Worm (Caenorhabditis elegans): ENCODE data around the gene mys-1.

The mys-1 gene

DNA sequence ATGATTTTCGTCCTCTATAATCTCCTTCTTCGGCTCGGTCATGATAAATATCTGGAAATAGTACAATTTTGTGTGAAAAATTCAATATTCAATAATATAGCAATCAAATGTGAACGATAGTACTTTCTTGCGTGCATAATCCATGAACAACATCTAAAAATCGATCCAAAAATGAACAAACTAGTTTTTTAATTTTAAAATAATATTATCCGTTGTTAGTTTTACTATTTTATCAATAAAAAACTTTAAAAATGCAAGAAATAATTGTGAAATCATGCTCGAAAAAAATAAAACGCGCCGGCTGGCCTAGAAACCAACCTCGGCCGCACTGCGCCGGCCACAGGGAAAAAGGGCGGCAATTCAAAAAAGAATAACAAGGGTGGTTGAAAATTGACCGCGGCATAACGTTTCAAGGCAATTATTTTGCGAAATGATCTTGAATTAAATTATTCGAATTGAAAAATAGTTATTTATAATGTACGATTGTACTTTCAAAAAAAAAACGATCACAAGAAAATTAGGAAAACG, at the start of gene mys-1 (continued):
- TF ChIP-seq zfp-3 (GFP tag; conservative IDR thresholded peaks at IDR 0.05): no peak
- no peak for TF ChIP-seq T26A8.4 (GFP tag; IDR thresholded peaks at IDR 0.05)
- no peak for TF ChIP-seq zip-2 (tag; optimal IDR thresholded peaks at IDR 0.05)
- TF ChIP-seq ZK546.5 (tag; optimal IDR thresholded peaks at IDR 0.05): no peak
- no peak for TF ChIP-seq egl-43 (GFP tag; IDR thresholded peaks at IDR 0.05)
- no peak for TF ChIP-seq ctbp-1 (GFP tag; IDR thresholded peaks at IDR 0.05)
- TF ChIP-seq snpc-1.2 (GFP tag; IDR thresholded peaks at IDR 0.05): no peak
- TF ChIP-seq R02D3.7 (tag; optimal IDR thresholded peaks at IDR 0.05): no peak
- no peak for TF ChIP-seq pha-4 (GFP tag; IDR thresholded peaks at IDR 0.05)
- no peak for TF ChIP-seq pha-4 (tag; optimal IDR thresholded peaks at IDR 0.05)
- no peak for TF ChIP-seq pqm-1 (tag; optimal IDR thresholded peaks at IDR 0.05)
- no peak for TF ChIP-seq mdt-29 (GFP tag; IDR thresholded peaks at IDR 0.05)
- no peak for TF ChIP-seq ztf-11 (tag; optimal IDR thresholded peaks at IDR 0.05)
- no peak for TF ChIP-seq cey-2 (tag; optimal IDR thresholded peaks at IDR 0.05; ENCODE audit: borderline replicate concordance, insufficient read depth)
- TF ChIP-seq hif-1 (tag; optimal IDR thresholded peaks at IDR 0.05): peak in 1 of 2 experiments; percentile 69
- TF ChIP-seq daf-19 (GFP tag; conservative IDR thresholded peaks at IDR 0.05): no peak
- peak; percentile 46 for TF ChIP-seq lin-38 (GFP tag; IDR thresholded peaks at IDR 0.05)
- TF ChIP-seq lsy-2 (tag; optimal IDR thresholded peaks at IDR 0.05): peak in 1 of 2 experiments; percentile 67
- TF ChIP-seq duxl-1 (tag; optimal IDR thresholded peaks at IDR 0.05; ENCODE audit: poor library complexity): peak; percentile 76
- no peak for TF ChIP-seq spr-1 (tag; optimal IDR thresholded peaks at IDR 0.05)
- TF ChIP-seq mdl-1 (tag; optimal IDR thresholded peaks at IDR 0.05): no peak
- no peak for TF ChIP-seq ceh-28 (tag; optimal IDR thresholded peaks at IDR 0.05)
- TF ChIP-seq zag-1 (tag; optimal IDR thresholded peaks at IDR 0.05): no peak
- no peak for TF ChIP-seq nhr-77 (tag; optimal IDR thresholded peaks at IDR 0.05)
- TF ChIP-seq ceh-62 (tag; optimal IDR thresholded peaks at IDR 0.05): no peak
- no peak for TF ChIP-seq fos-1 (tag; optimal IDR thresholded peaks at IDR 0.05)
- no peak for TF ChIP-seq Y5F2A.4 (GFP tag; optimal IDR thresholded peaks at IDR 0.05)
- TF ChIP-seq F49E8.2 (tag; optimal IDR thresholded peaks at IDR 0.05; ENCODE audit: borderline replicate concordance): no peak
- TF ChIP-seq daf-16 (GFP tag; optimal IDR thresholded peaks at IDR 0.05): no peak
- TF ChIP-seq daf-16 (tag; optimal IDR thresholded peaks at IDR 0.05): peak; percentile 10
- no peak for TF ChIP-seq zip-11 (GFP tag; IDR thresholded peaks at IDR 0.05)
- no peak for TF ChIP-seq ces-1 (GFP tag; optimal IDR thresholded peaks at IDR 0.05)
- no peak for TF ChIP-seq nhr-10 (tag; optimal IDR thresholded peaks at IDR 0.05)
- no peak for TF ChIP-seq nhr-42 (GFP tag; IDR thresholded peaks at IDR 0.05)
- TF ChIP-seq nhr-25 (tag; optimal IDR thresholded peaks at IDR 0.05; ENCODE audit: borderline replicate concordance, insufficient read depth): no peak
- TF ChIP-seq F26F4.8 (GFP tag; conservative IDR thresholded peaks at IDR 0.05): no peak
- TF ChIP-seq tra-1 (GFP tag; IDR thresholded peaks at IDR 0.05): no peak
- no peak for TF ChIP-seq aly-2 (tag; optimal IDR thresholded peaks at IDR 0.05)
- TF ChIP-seq mep-1 (tag; optimal IDR thresholded peaks at IDR 0.05): peak; percentile 18
- no peak for TF ChIP-seq fkh-10 (GFP tag; optimal IDR thresholded peaks at IDR 0.05)
- no peak for TF ChIP-seq ceh-44 (GFP tag; IDR thresholded peaks at IDR 0.05)
- no peak for TF ChIP-seq lin-13 (GFP tag; optimal IDR thresholded peaks at IDR 0.05)
- no peak for TF ChIP-seq lin-15B (tag; optimal IDR thresholded peaks at IDR 0.05)
- no peak for TF ChIP-seq saeg-2 (GFP tag; IDR thresholded peaks at IDR 0.05)
- no peak for TF ChIP-seq unc-62 (GFP tag; optimal IDR thresholded peaks at IDR 0.05 in 1 of 2)
- no peak for TF ChIP-seq unc-62 (tag; optimal IDR thresholded peaks at IDR 0.05)
- TF ChIP-seq set-16 (GFP tag; IDR thresholded peaks at IDR 0.05): no peak
- TF ChIP-seq hlh-11 (tag; optimal IDR thresholded peaks at IDR 0.05): no peak
- TF ChIP-seq spr-3 (GFP tag; optimal IDR thresholded peaks at IDR 0.05): no peak
- no peak for TF ChIP-seq ceh-82 (tag; optimal IDR thresholded peaks at IDR 0.05)
- no peak for TF ChIP-seq mxl-3 (GFP tag; optimal IDR thresholded peaks at IDR 0.05)
- no peak for TF ChIP-seq snpc-4 (tag; optimal IDR thresholded peaks at IDR 0.05)

Data from whole organism, L4 larva.